Fruit fly (Drosophila melanogaster): ENCODE results near the gene CG10300.
A peak's percentile ranks its signal among the peaks of the same experiment; 100 is the strongest.

CG10300 gene

DNA sequence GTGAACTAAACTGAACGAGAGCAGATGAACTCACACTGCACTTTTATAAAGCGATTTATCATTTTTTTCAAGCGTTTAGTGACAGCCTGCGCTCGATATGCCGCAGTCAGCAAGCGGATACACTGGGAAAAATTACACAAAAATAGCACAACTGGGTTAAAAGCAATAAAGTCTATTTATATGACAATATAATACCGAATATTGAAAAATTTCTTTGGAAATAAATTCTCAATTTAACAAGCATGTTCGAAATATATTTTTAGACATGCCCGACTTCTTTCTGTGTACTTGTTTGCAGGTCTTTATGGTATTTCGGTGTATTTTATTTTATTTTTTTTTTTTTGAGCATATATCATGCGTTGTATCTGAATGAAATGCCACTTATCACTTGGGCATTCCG, 2.6 kb downstream of the CG10300 start (continued):
- no peak for TF ChIP-seq Hr38 (GFP tag; optimal IDR thresholded peaks at IDR 0.05)
- TF ChIP-seq achi (GFP tag; optimal IDR thresholded peaks at IDR 0.05), result peak; percentile 79
- peak; percentile 85 for TF ChIP-seq Smox (GFP tag; optimal IDR thresholded peaks at IDR 0.05)
- TF ChIP-seq Blimp-1 (GFP tag; optimal IDR thresholded peaks at IDR 0.05), result peak; percentile 11
- TF ChIP-seq spab (GFP tag; optimal IDR thresholded peaks at IDR 0.05), result peak; percentile 63
- TF ChIP-seq CG3032 (tag; optimal IDR thresholded peaks at IDR 0.05), result peak; percentile 29
- TF ChIP-seq ss (GFP tag; optimal IDR thresholded peaks at IDR 0.05), result peak in 1 of 2 experiments; percentile 75
- TF ChIP-seq CG7368 (GFP tag; optimal IDR thresholded peaks at IDR 0.05), result peak; percentile 56
- peak; percentile 85 for TF ChIP-seq Eip75B (GFP tag; optimal IDR thresholded peaks at IDR 0.05)
- no peak for TF ChIP-seq dac (GFP tag; optimal IDR thresholded peaks at IDR 0.05)
- peak; percentile 41 for TF ChIP-seq dsx (GFP tag; optimal IDR thresholded peaks at IDR 0.05; ENCODE audit: poor library complexity, severe bottlenecking)
- peak; percentile 90 for TF ChIP-seq CG31627 (GFP tag; optimal IDR thresholded peaks at IDR 0.05)
- TF ChIP-seq esn (GFP tag; optimal IDR thresholded peaks at IDR 0.05), result peak; percentile 93
- TF ChIP-seq Gug (GFP tag; IDR thresholded peaks at IDR 0.05), result peak; percentile 56
- peak; percentile 88 for TF ChIP-seq topi (GFP tag; optimal IDR thresholded peaks at IDR 0.05)
- TF ChIP-seq Hr4 (GFP tag; optimal IDR thresholded peaks at IDR 0.05), result peak; percentile 65
- TF ChIP-seq acj6 (GFP tag; optimal IDR thresholded peaks at IDR 0.05), result peak; percentile 85
- TF ChIP-seq CG8319 (GFP tag; optimal IDR thresholded peaks at IDR 0.05), result peak; percentile 21
- peak; percentile 67 for TF ChIP-seq net (GFP tag; optimal IDR thresholded peaks at IDR 0.05)
- peak; percentile 24 to 47 for TF ChIP-seq salr (GFP tag; optimal IDR thresholded peaks at IDR 0.05)
- TF ChIP-seq CG1621 (tag; optimal IDR thresholded peaks at IDR 0.05), result peak; percentile 53
- TF ChIP-seq CG6808 (GFP tag; optimal IDR thresholded peaks at IDR 0.05), result peak; percentile 64
- peak; percentile 84 for TF ChIP-seq Sox14 (GFP tag; optimal IDR thresholded peaks at IDR 0.05)
- peak; percentile 90 for TF ChIP-seq Met (GFP tag; optimal IDR thresholded peaks at IDR 0.05)
- peak; percentile 85 for TF ChIP-seq Ets21C (GFP tag; optimal IDR thresholded peaks at IDR 0.05)
- TF ChIP-seq CG4318 (GFP tag; optimal IDR thresholded peaks at IDR 0.05), result no peak

DNA sequence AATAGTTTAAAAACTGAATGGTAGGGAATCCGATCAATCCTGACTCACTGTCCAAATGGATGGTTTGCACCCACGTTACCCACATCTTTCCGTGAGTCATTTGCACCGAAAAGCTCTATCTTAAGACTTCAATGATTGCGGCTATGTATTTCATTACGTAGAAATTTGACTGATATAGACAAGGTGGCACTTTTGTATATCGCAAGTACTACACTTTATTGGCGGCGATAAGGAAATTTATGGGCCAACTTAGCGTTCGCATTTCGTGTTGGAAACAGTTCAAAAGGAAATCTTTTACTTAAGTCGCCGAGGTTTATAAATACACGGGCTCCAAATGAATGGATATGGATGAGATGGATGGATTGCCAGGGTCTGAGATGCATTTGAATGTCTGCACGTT, 3.5 kb downstream of the CG10300 start:
- TF ChIP-seq CG16779 (tag; optimal IDR thresholded peaks at IDR 0.05) (no peak), vri (GFP tag; optimal IDR thresholded peaks at IDR 0.05) (peak; percentile 65)

- TF ChIP-seq ss (GFP tag; optimal IDR thresholded peaks at IDR 0.05) (no peak), CG8119 (GFP tag; IDR thresholded peaks at IDR 0.05) (no peak), CG31627 (GFP tag; optimal IDR thresholded peaks at IDR 0.05) (no peak), Hr38 (GFP tag; optimal IDR thresholded peaks at IDR 0.05) (no peak), Eip93F (GFP tag; optimal IDR thresholded peaks at IDR 0.05) (no peak), esn (GFP tag; optimal IDR thresholded peaks at IDR 0.05) (no peak), CG6854 (GFP tag; optimal IDR thresholded peaks at IDR 0.05) (no peak), Lpt (GFP tag; optimal IDR thresholded peaks at IDR 0.05) (no peak), spab (GFP tag; optimal IDR thresholded peaks at IDR 0.05) (no peak), dac (GFP tag; optimal IDR thresholded peaks at IDR 0.05) (no peak), Sox15 (GFP tag; optimal IDR thresholded peaks at IDR 0.05) (no peak), CG16779 (tag; optimal IDR thresholded peaks at IDR 0.05) (no peak), CG6808 (GFP tag; optimal IDR thresholded peaks at IDR 0.05) (no peak), Sox102F (GFP tag; optimal IDR thresholded peaks at IDR 0.05) (no peak), CG3032 (tag; optimal IDR thresholded peaks at IDR 0.05) (no peak)
These were observed 7.1 kb downstream of the CG10300 start, which contains the start of gene nau for dm6 chr3R:23718297-23718941. Gene nau, minus strand, starts transcription at chr3R:23718357.

dm6 chr3R:23721525-23721924, 10.2 kb downstream of the CG10300 start, which contains the start of gene CG10232:
Gene CG10232, minus strand, starts transcription at chr3R:23721625.
- TF ChIP-seq Ets21C (GFP tag; optimal IDR thresholded peaks at IDR 0.05) (no peak), ss (GFP tag; optimal IDR thresholded peaks at IDR 0.05) (no peak), OdsH (GFP tag; optimal IDR thresholded peaks at IDR 0.05) (no peak), CG32006 (GFP tag; optimal IDR thresholded peaks at IDR 0.05) (no peak), CG8319 (GFP tag; optimal IDR thresholded peaks at IDR 0.05) (no peak), Sox102F (GFP tag; optimal IDR thresholded peaks at IDR 0.05) (no peak), acj6 (GFP tag; optimal IDR thresholded peaks at IDR 0.05) (no peak), CG16779 (tag; optimal IDR thresholded peaks at IDR 0.05) (no peak), dac (GFP tag; optimal IDR thresholded peaks at IDR 0.05) (no peak), CG15336 (GFP tag; IDR thresholded peaks at IDR 0.05) (no peak), Lpt (GFP tag; optimal IDR thresholded peaks at IDR 0.05) (no peak), Eip78C (GFP tag) (no peak), Hr39 (GFP tag; optimal IDR thresholded peaks at IDR 0.05) (no peak), CG8119 (GFP tag; IDR thresholded peaks at IDR 0.05) (no peak), vri (GFP tag; optimal IDR thresholded peaks at IDR 0.05) (no peak)
